Worm (Caenorhabditis elegans) whole organism, L4 larva: ENCODE data around the gene fipr-7.

Experiments used
- F44E2.7 ChIP-seq: fragments of 200-800 bp; sonication (Bioruptor generic); IDR thresholded peaks from 2 replicates; pipeline ENCODE4 v2.1.2; 2022; ENCODE audit warnings: missing genetic modification characterization, missing compliant biosample characterization
- F49E8.2 ChIP-seq: sonication (generic microtip); optimal IDR thresholded peaks from 2 replicates; lab custom pipeline; 2016; ENCODE audit warnings: missing compliant biosample characterization, mild to moderate bottlenecking, missing genetic modification characterization, borderline replicate concordance
- R02D3.7 ChIP-seq: fragments of 150-350 bp; sonication (generic microtip); optimal IDR thresholded peaks from 3 replicates; lab custom pipeline; 2014; ENCODE audit warnings: missing biosample characterization, missing genetic modification characterization
- Y75B8A.6 ChIP-seq: fragments of 200-800 bp; sonication (Bioruptor generic); IDR thresholded peaks from 2 replicates; pipeline ENCODE4 v1.3.6; 2022; ENCODE audit warnings: missing genetic modification reagents, missing genetic modification characterization, missing compliant biosample characterization
- aha-1 ChIP-seq: fragments of 150-350 bp; peaks from one replicate; lab custom pipeline; 2014; ENCODE audit warnings: missing biosample characterization, missing genetic modification characterization
- ama-1 ChIP-seq: fragments of 150-350 bp; optimal IDR thresholded peaks from 2 replicates; lab custom pipeline; 2014; ENCODE audit warnings: inconsistent platforms, mixed read lengths
- ceh-20 ChIP-seq: fragments of 200-800 bp; sonication (Bioruptor generic); IDR thresholded peaks from 2 replicates; pipeline ENCODE4 v1.3.6; 2022; ENCODE audit warnings: missing genetic modification reagents, missing genetic modification characterization, missing compliant biosample characterization
- ceh-28 ChIP-seq: fragments of 150-350 bp; optimal IDR thresholded peaks from 2 replicates; lab custom pipeline; 2014; ENCODE audit warnings: missing biosample characterization, missing genetic modification reagents, missing genetic modification characterization
- ceh-44 ChIP-seq: fragments of 200-800 bp; sonication (Bioruptor generic); IDR thresholded peaks from 2 replicates; pipeline ENCODE4 v1.3.6; 2022; ENCODE audit warnings: missing genetic modification reagents, missing genetic modification characterization, missing compliant biosample characterization
- ceh-82 ChIP-seq: sonication (generic microtip); optimal IDR thresholded peaks from 2 replicates; lab custom pipeline; 2017; ENCODE audit warnings: missing biosample characterization, missing genetic modification characterization
- ces-1 ChIP-seq: fragments of 150-350 bp; sonication (generic microtip); optimal IDR thresholded peaks from 4 replicates; lab custom pipeline; 2014; ENCODE audit warnings: missing biosample characterization, missing genetic modification reagents, missing genetic modification characterization
- ctbp-1 ChIP-seq: fragments of 200-800 bp; sonication (Bioruptor generic); IDR thresholded peaks from 2 replicates; pipeline ENCODE4 v1.3.6; 2022; ENCODE audit warnings: missing genetic modification reagents, missing genetic modification characterization, missing compliant biosample characterization
- daf-8 ChIP-seq: fragments of 200-800 bp; sonication (Bioruptor generic); IDR thresholded peaks from 2 replicates; pipeline ENCODE4 v1.3.6; 2022; ENCODE audit warnings: missing genetic modification characterization, missing compliant biosample characterization
- dmd-6 ChIP-seq: fragments of 200-800 bp; sonication (Bioruptor generic); IDR thresholded peaks from 2 replicates; pipeline ENCODE4 v1.3.6; 2022; ENCODE audit warnings: missing genetic modification reagents, missing genetic modification characterization, missing compliant biosample characterization
- dmd-8 ChIP-seq: fragments of 200-800 bp; sonication (Bioruptor generic); IDR thresholded peaks from 2 replicates; pipeline ENCODE4 v1.3.6; 2022; ENCODE audit warnings: missing genetic modification characterization, missing compliant biosample characterization
- dmd-9 ChIP-seq: fragments of 200-800 bp; sonication (Bioruptor generic); IDR thresholded peaks from 2 replicates; pipeline ENCODE4 v1.3.6; 2022; ENCODE audit warnings: missing genetic modification reagents, missing genetic modification characterization, missing compliant biosample characterization
- dpl-1 ChIP-seq: fragments of 150-350 bp; optimal IDR thresholded peaks from 2 replicates; lab custom pipeline; 2014; ENCODE audit warnings: missing biosample characterization, missing genetic modification reagents, missing genetic modification characterization
- dve-1 ChIP-seq: sonication (generic microtip); optimal IDR thresholded peaks from 2 replicates; lab custom pipeline; 2017; ENCODE audit warnings: antibody characterized with exemption, mild to moderate bottlenecking, missing genetic modification characterization, missing compliant biosample characterization; ENCODE audit not compliant: insufficient read depth
- fkh-10 ChIP-seq: fragments of 150-350 bp; optimal IDR thresholded peaks from 2 replicates; lab custom pipeline; 2014; ENCODE audit warnings: missing biosample characterization, missing genetic modification reagents, missing genetic modification characterization
- hlh-11 ChIP-seq: fragments of 200-800 bp; sonication (Bioruptor generic); optimal IDR thresholded peaks from 2 replicates; lab custom pipeline; 2018; ENCODE audit warnings: mild to moderate bottlenecking, missing genetic modification characterization, missing compliant biosample characterization
- lin-29 ChIP-seq: fragments of 200-800 bp; sonication (Bioruptor generic); IDR thresholded peaks from 2 replicates; pipeline ENCODE4 v1.3.6; 2022; ENCODE audit warnings: missing genetic modification reagents, missing genetic modification characterization, missing compliant biosample characterization
- lin-38 ChIP-seq: fragments of 200-800 bp; sonication (Bioruptor generic); IDR thresholded peaks from 2 replicates; pipeline ENCODE4 v1.3.6; 2022; ENCODE audit warnings: missing genetic modification reagents, missing genetic modification characterization, missing compliant biosample characterization
- lir-3 ChIP-seq: sonication (generic microtip); optimal IDR thresholded peaks from 2 replicates; lab custom pipeline; 2016; ENCODE audit warnings: mild to moderate bottlenecking, missing genetic modification characterization, missing compliant biosample characterization
- lsy-2 ChIP-seq, 2 experiments: fragments of 150-350 bp in 1 of 2; sonication (generic microtip) in 1 of 2; optimal IDR thresholded peaks; 2 replicates each; lab custom pipeline; 2014 to 2017; ENCODE audit warnings: missing biosample characterization in 2 of 2, missing genetic modification characterization in 2 of 2
- madf-5 ChIP-seq, 2 experiments: fragments of 200-800 bp; sonication (Bioruptor generic); IDR thresholded peaks; 2 replicates each; pipeline ENCODE4 v1.3.6; 2022; ENCODE audit warnings: missing compliant biosample characterization in 2 of 2, missing genetic modification characterization in 2 of 2
- mdl-1 ChIP-seq, 2 experiments: fragments of 150-350 bp in 1 of 2; sonication (generic microtip) in 1 of 2; optimal IDR thresholded peaks; 2 replicates each; lab custom pipeline; 2014 to 2017; ENCODE audit warnings: missing biosample characterization in 2 of 2, missing genetic modification characterization in 2 of 2
- mep-1 ChIP-seq: fragments of 150-350 bp; sonication (generic microtip); optimal IDR thresholded peaks from 3 replicates; lab custom pipeline; 2014; ENCODE audit warnings: missing biosample characterization, missing genetic modification characterization
- mes-2 ChIP-seq: sonication (generic microtip); optimal IDR thresholded peaks from 2 replicates; lab custom pipeline; 2016; ENCODE audit warnings: missing genotype, mild to moderate bottlenecking, missing genetic modification characterization, missing compliant biosample characterization; ENCODE audit not compliant: poor library complexity, severe bottlenecking
- mxl-2 ChIP-seq: fragments of 200-800 bp; sonication (Bioruptor generic); conservative IDR thresholded peaks from 2 replicates; pipeline ENCODE4 v1.3.6; 2022; ENCODE audit warnings: missing genetic modification reagents, missing genetic modification characterization, missing compliant biosample characterization
- nhr-10 ChIP-seq: fragments of 150-350 bp; optimal IDR thresholded peaks from 2 replicates; lab custom pipeline; 2014; ENCODE audit warnings: missing biosample characterization, missing genetic modification characterization
- nhr-102 ChIP-seq: sonication (generic microtip); optimal IDR thresholded peaks from 2 replicates; lab custom pipeline; 2016; ENCODE audit warnings: mild to moderate bottlenecking, missing genetic modification characterization, moderate library complexity, missing compliant biosample characterization
- nhr-11 ChIP-seq: fragments of 150-350 bp; optimal IDR thresholded peaks from 2 replicates; lab custom pipeline; 2014; ENCODE audit warnings: missing biosample characterization, missing genetic modification characterization
- nhr-237 ChIP-seq: sonication (generic microtip); optimal IDR thresholded peaks from 2 replicates; lab custom pipeline; 2017; ENCODE audit warnings: missing biosample characterization, missing genetic modification characterization
- nhr-42 ChIP-seq: fragments of 200-800 bp; sonication (Bioruptor generic); IDR thresholded peaks from 2 replicates; pipeline ENCODE4 v1.3.6; 2022; ENCODE audit warnings: missing genetic modification characterization, missing compliant biosample characterization
- nhr-6 ChIP-seq: fragments of 150-350 bp; optimal IDR thresholded peaks from 2 replicates; lab custom pipeline; 2014; ENCODE audit warnings: missing biosample characterization, missing genetic modification characterization
- nhr-76 ChIP-seq: fragments of 150-350 bp; optimal IDR thresholded peaks from 2 replicates; lab custom pipeline; 2014; ENCODE audit warnings: missing biosample characterization, missing genetic modification characterization
- pha-4 ChIP-seq, 2 experiments: fragments of 150-350 bp in 1 of 2; fragments of 200-800 bp in 1 of 2; sonication (Bioruptor generic) in 1 of 2; IDR thresholded peaks in 1 of 2; optimal IDR thresholded peaks in 1 of 2; 2 replicates each; pipeline versions ENCODE4 v1.3.6 to Lab custom; 2014 to 2022; ENCODE audit warnings: missing genetic modification characterization in 2 of 2, missing genetic modification reagents in 2 of 2, missing biosample characterization in 1 of 2, missing compliant biosample characterization in 1 of 2
- php-3 ChIP-seq: fragments of 200-800 bp; sonication (Bioruptor generic); IDR thresholded peaks from 2 replicates; pipeline ENCODE4 v1.3.6; 2022; ENCODE audit warnings: missing genetic modification reagents, missing genetic modification characterization, missing compliant biosample characterization
- pqm-1 ChIP-seq: sonication (generic microtip); optimal IDR thresholded peaks from 2 replicates; lab custom pipeline; 2017; ENCODE audit warnings: missing biosample characterization, missing genetic modification characterization
- saeg-2 ChIP-seq: fragments of 200-800 bp; sonication (Bioruptor generic); IDR thresholded peaks from 2 replicates; pipeline ENCODE4 v1.3.6; 2022; ENCODE audit warnings: missing genetic modification reagents, missing genetic modification characterization, missing compliant biosample characterization
- sdz-12 ChIP-seq: fragments of 200-800 bp; sonication (Bioruptor generic); optimal IDR thresholded peaks from 2 replicates; lab custom pipeline; 2018; ENCODE audit warnings: mild to moderate bottlenecking, missing genetic modification characterization, missing compliant biosample characterization
- set-16 ChIP-seq: fragments of 200-800 bp; sonication (Bioruptor generic); IDR thresholded peaks from 2 replicates; pipeline ENCODE4 v1.3.6; 2022; ENCODE audit warnings: missing genetic modification reagents, missing genetic modification characterization, missing compliant biosample characterization
- spr-1 ChIP-seq: sonication (generic microtip); optimal IDR thresholded peaks from 2 replicates; lab custom pipeline; 2016; ENCODE audit warnings: mild to moderate bottlenecking, missing genetic modification characterization, missing compliant biosample characterization
- unc-39 ChIP-seq: sonication (generic microtip); optimal IDR thresholded peaks from 2 replicates; lab custom pipeline; 2017; ENCODE audit warnings: missing biosample characterization, missing genetic modification characterization
- vab-7 ChIP-seq: fragments of 200-800 bp; sonication (Bioruptor generic); IDR thresholded peaks from 2 replicates; pipeline ENCODE4 v1.3.6; 2022; ENCODE audit warnings: missing genetic modification reagents, missing genetic modification characterization, missing compliant biosample characterization
- zfp-2 ChIP-seq: sonication (generic microtip); optimal IDR thresholded peaks from 2 replicates; lab custom pipeline; 2016; ENCODE audit warnings: mild to moderate bottlenecking, missing genetic modification characterization, missing compliant biosample characterization
- ztf-11 ChIP-seq: fragments of 150-350 bp; optimal IDR thresholded peaks from 2 replicates; lab custom pipeline; 2014; ENCODE audit warnings: missing biosample characterization, missing genetic modification characterization

The fipr-7 gene

ce11 chrV:10266050-10266449 lies 36.4 kb downstream of the fipr-7 start:
- TF ChIP-seq lir-3 (tag; lab: Kevin White, UChicago) (no peak), ces-1 (GFP tag; lab: Kevin White, UChicago) (peak; percentile 54), nhr-76 (no peak), nhr-10 (tag; lab: Kevin White, UChicago) (no peak), pqm-1 (tag; lab: Kevin White, UChicago) (no peak)

DNA sequence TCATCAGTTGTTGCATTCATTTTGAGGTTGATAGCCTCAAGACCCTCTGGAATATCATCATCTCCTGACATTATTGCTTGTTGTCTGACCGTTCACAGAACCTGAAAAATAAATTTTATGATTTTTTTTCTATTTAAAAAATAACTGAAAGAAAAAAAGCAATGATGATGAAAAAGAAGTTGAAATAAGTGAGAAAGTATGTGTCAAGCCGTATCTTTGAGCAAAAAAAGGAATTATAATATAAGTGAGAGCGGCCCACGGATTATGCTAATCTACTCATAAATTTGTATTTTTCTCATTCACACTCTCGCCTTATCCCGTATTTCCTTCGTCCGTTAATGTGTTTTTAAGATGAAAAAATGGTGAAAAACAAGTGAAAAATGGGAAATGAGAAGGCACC lies 40.6 kb downstream of the fipr-7 start, which contains the start of gene ric-4:
Gene ric-4, minus strand, starts transcription at position 101 of the 400 bp plus-strand sequence.
- no peak for TF ChIP-seq F44E2.7 (GFP tag; lab: Robert Waterston, UW)
- TF ChIP-seq pqm-1 (tag; lab: Kevin White, UChicago), result no peak
- TF ChIP-seq ceh-44 (GFP tag; lab: Robert Waterston, UW), result no peak
- TF ChIP-seq nhr-42 (GFP tag; lab: Robert Waterston, UW), result no peak
- no peak for TF ChIP-seq ceh-20 (GFP tag; lab: Robert Waterston, UW)
- no peak for TF ChIP-seq nhr-11 (tag; lab: Kevin White, UChicago)
- TF ChIP-seq dmd-9 (GFP tag; lab: Robert Waterston, UW), result no peak
- TF ChIP-seq daf-8 (GFP tag; lab: Robert Waterston, UW), result no peak
- TF ChIP-seq vab-7 (GFP tag; lab: Robert Waterston, UW), result no peak
- no peak for TF ChIP-seq nhr-237 (tag; lab: Kevin White, UChicago)
- no peak for TF ChIP-seq pha-4 (GFP tag; IDR thresholded peaks at IDR 0.05; lab: Robert Waterston, UW)
- TF ChIP-seq pha-4 (tag; optimal IDR thresholded peaks at IDR 0.05; lab: Kevin White, UChicago), result no peak
- TF ChIP-seq F49E8.2 (tag; lab: Kevin White, UChicago), result no peak
- no peak for TF ChIP-seq lin-29 (GFP tag; lab: Robert Waterston, UW)
- TF ChIP-seq lin-38 (GFP tag; lab: Robert Waterston, UW), result no peak
- no peak for TF ChIP-seq ceh-82 (tag; lab: Kevin White, UChicago)
- TF ChIP-seq mes-2, result no peak
- no peak for TF ChIP-seq saeg-2 (GFP tag; lab: Robert Waterston, UW)
- no peak for TF ChIP-seq ctbp-1 (GFP tag; lab: Robert Waterston, UW)
- no peak for TF ChIP-seq ztf-11 (tag; lab: Kevin White, UChicago)

- TF ChIP-seq ama-1, result no peak
- TF ChIP-seq dpl-1 (GFP tag; lab: Kevin White, UChicago), result no peak
- no peak for TF ChIP-seq nhr-6
- no peak for TF ChIP-seq ceh-20 (GFP tag; lab: Robert Waterston, UW)
- TF ChIP-seq lsy-2 (tag; optimal IDR thresholded peaks at IDR 0.05; lab: Kevin White, UChicago), result peak; percentile 44 to 50
- TF ChIP-seq ceh-28 (tag; lab: Kevin White, UChicago), result peak; percentile 62
- no peak for TF ChIP-seq madf-5 (GFP tag; IDR thresholded peaks at IDR 0.05; lab: Robert Waterston, UW)
- TF ChIP-seq fkh-10 (GFP tag; lab: Kevin White, UChicago), result peak; percentile 94
- TF ChIP-seq mep-1 (tag; lab: Kevin White, UChicago), result peak; percentile 45
- no peak for TF ChIP-seq nhr-102 (tag; lab: Kevin White, UChicago)
- TF ChIP-seq sdz-12 (GFP tag; lab: Kevin White, UChicago), result no peak
- TF ChIP-seq php-3 (GFP tag; lab: Robert Waterston, UW), result no peak
- peak in 1 of 2 experiments; percentile 4 for TF ChIP-seq mdl-1 (tag; optimal IDR thresholded peaks at IDR 0.05; lab: Kevin White, UChicago)
- TF ChIP-seq zfp-2 (tag; lab: Kevin White, UChicago), result no peak
- TF ChIP-seq dve-1 (tag; lab: Kevin White, UChicago), result peak; percentile 13
- no peak for TF ChIP-seq nhr-76
- no peak for TF ChIP-seq Y75B8A.6 (GFP tag; lab: Robert Waterston, UW)
- no peak for TF ChIP-seq ceh-82 (tag; lab: Kevin White, UChicago)
- no peak for TF ChIP-seq mxl-2 (GFP tag; lab: Robert Waterston, UW)
- TF ChIP-seq R02D3.7 (tag; lab: Kevin White, UChicago), result no peak
- TF ChIP-seq nhr-11 (tag; lab: Kevin White, UChicago), result no peak
- no peak for TF ChIP-seq dmd-8 (GFP tag; lab: Robert Waterston, UW)
- no peak for TF ChIP-seq spr-1 (tag; lab: Kevin White, UChicago)
- peak; percentile 7; the same call in 1 of the 2 replicates for TF ChIP-seq set-16 (GFP tag; lab: Robert Waterston, UW)
- no peak for TF ChIP-seq nhr-42 (GFP tag; lab: Robert Waterston, UW)
- TF ChIP-seq hlh-11 (tag; lab: Kevin White, UChicago), result no peak
- no peak for TF ChIP-seq F44E2.7 (GFP tag; lab: Robert Waterston, UW)
- no peak for TF ChIP-seq nhr-237 (tag; lab: Kevin White, UChicago)
- no peak for TF ChIP-seq unc-39 (tag; lab: Kevin White, UChicago)
- TF ChIP-seq ztf-11 (tag; lab: Kevin White, UChicago), result no peak
- TF ChIP-seq dmd-6, result no peak
- peak; percentile 69 for TF ChIP-seq aha-1 (tag; lab: Kevin White, UChicago)
These were observed 44.2 kb downstream of the fipr-7 start for ce11 chrV:10273837-10274236.
